Fruit fly (Drosophila melanogaster) whole organism, embryonic: Measurements from ENCODE around the gene vvl.

Source experiments
- ATbp ChIP-seq: fragments of 200-800 bp; sonication (Bioruptor generic); optimal IDR thresholded peaks from 2 replicates; lab custom pipeline; 2017; ENCODE audit warnings: missing biosample characterization, mild to moderate bottlenecking, missing genetic modification characterization, missing genetic modification reagents
- Adf1 ChIP-seq: fragments of 200-800 bp; sonication (Bioruptor generic); IDR thresholded peaks from 2 replicates; pipeline ENCODE4 v1.3.6; 2022; ENCODE audit warnings: missing biosample characterization, missing genetic modification characterization
- Bgb ChIP-seq: fragments of 200-800 bp; sonication (Bioruptor generic); IDR thresholded peaks from 2 replicates; pipeline ENCODE4 v1.3.6; 2022; ENCODE audit warnings: missing biosample characterization, missing genetic modification characterization; ENCODE audit not compliant: partially characterized antibody
- CG10321 ChIP-seq: fragments of 200-800 bp; sonication (Bioruptor generic); IDR thresholded peaks from 2 replicates; pipeline ENCODE4 v1.3.6; 2022; ENCODE audit warnings: missing biosample characterization, missing genetic modification characterization
- CG10431 ChIP-seq: fragments of 200-800 bp; sonication (Bioruptor generic); optimal IDR thresholded peaks from 3 replicates; lab custom pipeline; 2018; ENCODE audit warnings: missing biosample characterization, mild to moderate bottlenecking, missing genetic modification characterization
- CG11695 ChIP-seq: fragments of 200-800 bp; sonication (Bioruptor generic); IDR thresholded peaks from 3 replicates; pipeline ENCODE4 v1.3.6; 2022; ENCODE audit warnings: missing biosample characterization, missing genetic modification characterization
- CG15479 ChIP-seq: fragments of 200-800 bp; sonication (Bioruptor generic); optimal IDR thresholded peaks from 3 replicates; lab custom pipeline; 2019; ENCODE audit warnings: missing biosample characterization, mild to moderate bottlenecking, missing genetic modification characterization, moderate library complexity
- CG15514 ChIP-seq: fragments of 200-800 bp; sonication (Bioruptor generic); optimal IDR thresholded peaks from 3 replicates; lab custom pipeline; 2017; ENCODE audit warnings: missing biosample characterization, missing genetic modification characterization, mild to moderate bottlenecking, moderate library complexity, missing genetic modification reagents
- CG15601 ChIP-seq: fragments of 200-800 bp; sonication (Bioruptor generic); optimal IDR thresholded peaks from 3 replicates; lab custom pipeline; 2019; ENCODE audit warnings: missing biosample characterization, mild to moderate bottlenecking, missing genetic modification characterization, moderate library complexity
- CG2116 ChIP-seq: fragments of 200-800 bp; sonication (Bioruptor generic); optimal IDR thresholded peaks from 3 replicates; lab custom pipeline; 2018; ENCODE audit warnings: missing biosample characterization, mild to moderate bottlenecking, missing genetic modification characterization
- CG30403 ChIP-seq: fragments of 200-800 bp; sonication (Bioruptor generic); optimal IDR thresholded peaks from 3 replicates; lab custom pipeline; 2016; ENCODE audit warnings: missing biosample characterization, missing genetic modification characterization
- CG32767 ChIP-seq: fragments of 200-800 bp; sonication (Bioruptor generic); IDR thresholded peaks from 2 replicates; pipeline ENCODE4 v1.3.6; 2022; ENCODE audit warnings: missing biosample characterization, missing genetic modification characterization
- CG43689 ChIP-seq: fragments of 200-800 bp; sonication (Bioruptor generic); IDR thresholded peaks from 2 replicates; pipeline ENCODE4 v1.3.6; 2022; ENCODE audit warnings: missing biosample characterization, missing genetic modification characterization
- CG4404 ChIP-seq: fragments of 200-800 bp; sonication (Bioruptor generic); IDR thresholded peaks from 2 replicates; pipeline ENCODE4 v1.3.6; 2022; ENCODE audit warnings: missing biosample characterization, missing genetic modification characterization
- CG4617 ChIP-seq: fragments of 200-800 bp; sonication (Bioruptor generic); optimal IDR thresholded peaks from 3 replicates; lab custom pipeline; 2016; ENCODE audit warnings: missing biosample characterization, missing genetic modification characterization, borderline replicate concordance
- CG6689 ChIP-seq: fragments of 200-800 bp; sonication (Bioruptor generic); IDR thresholded peaks from 2 replicates; pipeline ENCODE4 v1.3.6; 2022; ENCODE audit warnings: missing biosample characterization, missing genetic modification characterization
- CG6791 ChIP-seq: fragments of 200-800 bp; sonication (Bioruptor generic); IDR thresholded peaks from 3 replicates; pipeline ENCODE4 v1.3.6; 2022; ENCODE audit warnings: missing biosample characterization, missing genetic modification characterization; ENCODE audit not compliant: partially characterized antibody
- CG8359 ChIP-seq: fragments of 200-800 bp; sonication (Bioruptor generic); optimal IDR thresholded peaks from 2 replicates; lab custom pipeline; 2017; ENCODE audit warnings: missing biosample characterization, mild to moderate bottlenecking, missing genetic modification characterization, borderline replicate concordance
- CG8765 ChIP-seq: fragments of 200-800 bp; sonication (Bioruptor generic); IDR thresholded peaks from 2 replicates; pipeline ENCODE4 v1.3.6; 2022; ENCODE audit warnings: missing biosample characterization, missing genetic modification characterization
- CoRest ChIP-seq: fragments of 200-800 bp; sonication (Bioruptor generic); optimal IDR thresholded peaks from 3 replicates; lab custom pipeline; 2018; ENCODE audit warnings: missing biosample characterization, mild to moderate bottlenecking, missing genetic modification characterization, moderate library complexity
- Dek ChIP-seq: fragments of 200-800 bp; sonication (Bioruptor generic); optimal IDR thresholded peaks from 3 replicates; lab custom pipeline; 2019; ENCODE audit warnings: missing biosample characterization, mild to moderate bottlenecking, missing genetic modification characterization, moderate library complexity
- Dp ChIP-seq: fragments of 200-800 bp; sonication (Bioruptor generic); optimal IDR thresholded peaks from 2 replicates; lab custom pipeline; 2018; ENCODE audit warnings: missing biosample characterization, mild to moderate bottlenecking, missing genetic modification characterization, moderate library complexity
- Gsc ChIP-seq: fragments of 200-800 bp; sonication (Bioruptor generic); IDR thresholded peaks from 2 replicates; pipeline ENCODE4 v1.3.6; 2022; ENCODE audit warnings: missing biosample characterization, missing genetic modification characterization
- HLH4C ChIP-seq: fragments of 200-800 bp; sonication (Bioruptor generic); IDR thresholded peaks from 3 replicates; pipeline ENCODE4 v1.3.6; 2022; ENCODE audit warnings: missing biosample characterization, missing genetic modification characterization; ENCODE audit not compliant: partially characterized antibody
- HmgD ChIP-seq: fragments of 200-800 bp; sonication (Bioruptor generic); optimal IDR thresholded peaks from 3 replicates; lab custom pipeline; 2016; ENCODE audit warnings: missing biosample characterization, missing genetic modification characterization
- Lim3 ChIP-seq: fragments of 200-800 bp; sonication (Bioruptor generic); IDR thresholded peaks from 2 replicates; pipeline ENCODE4 v1.3.6; 2022; ENCODE audit warnings: missing biosample characterization, missing genetic modification characterization
- Neu2 ChIP-seq: fragments of 200-800 bp; sonication (Bioruptor generic); optimal IDR thresholded peaks from 3 replicates; lab custom pipeline; 2016; ENCODE audit warnings: missing biosample characterization, missing genetic modification characterization, borderline replicate concordance
- Optix ChIP-seq: fragments of 200-800 bp; sonication (Bioruptor generic); IDR thresholded peaks from 3 replicates; pipeline ENCODE4 v1.3.6; 2022; ENCODE audit warnings: missing biosample characterization, missing genetic modification characterization
- Pdp1 ChIP-seq, 2 experiments: fragments of 200-800 bp; sonication (Bioruptor generic); optimal IDR thresholded peaks; 3 replicates each; lab custom pipeline; 2016; ENCODE audit warnings: missing biosample characterization in 2 of 2, missing genetic modification characterization in 2 of 2, mild to moderate bottlenecking in 1 of 2, moderate library complexity in 1 of 2
- ab ChIP-seq: fragments of 200-800 bp; sonication (Bioruptor generic); optimal IDR thresholded peaks from 2 replicates; lab custom pipeline; 2016; ENCODE audit warnings: missing biosample characterization, missing genetic modification characterization
- bbx ChIP-seq: fragments of 200-800 bp; sonication (Bioruptor generic); IDR thresholded peaks from 2 replicates; pipeline ENCODE4 v1.3.6; 2022; ENCODE audit warnings: missing biosample characterization, missing genetic modification characterization; ENCODE audit not compliant: partially characterized antibody
- dimm ChIP-seq: fragments of 200-800 bp; sonication (Bioruptor generic); IDR thresholded peaks from 2 replicates; pipeline ENCODE4 v1.3.6; 2022; ENCODE audit warnings: missing biosample characterization, missing genetic modification characterization
- dm ChIP-seq: fragments of 200-800 bp; sonication (Bioruptor generic); optimal IDR thresholded peaks from 3 replicates; lab custom pipeline; 2016; ENCODE audit warnings: missing biosample characterization, missing genetic modification characterization
- exex ChIP-seq: fragments of 200-800 bp; sonication (Bioruptor generic); optimal IDR thresholded peaks from 4 replicates; lab custom pipeline; 2018; ENCODE audit warnings: missing biosample characterization, mild to moderate bottlenecking, missing genetic modification characterization, moderate library complexity
- fd3F ChIP-seq: fragments of 200-800 bp; sonication (Bioruptor generic); optimal IDR thresholded peaks from 2 replicates; lab custom pipeline; 2018; ENCODE audit warnings: missing biosample characterization, mild to moderate bottlenecking, missing genetic modification characterization, moderate library complexity
- gsb ChIP-seq: fragments of 200-800 bp; sonication (Bioruptor generic); IDR thresholded peaks from 2 replicates; pipeline ENCODE4 v1.3.6; 2022; ENCODE audit warnings: missing biosample characterization, missing genetic modification characterization
- gsb-n ChIP-seq: fragments of 200-800 bp; sonication (Bioruptor generic); optimal IDR thresholded peaks from 3 replicates; lab custom pipeline; 2018; ENCODE audit warnings: missing biosample characterization, mild to moderate bottlenecking, missing genetic modification characterization
- hbn ChIP-seq: fragments of 200-800 bp; sonication (Bioruptor generic); IDR thresholded peaks from 2 replicates; pipeline ENCODE4 v1.3.6; 2022; ENCODE audit warnings: missing biosample characterization, missing genetic modification characterization; ENCODE audit not compliant: partially characterized antibody
- ken ChIP-seq: fragments of 200-800 bp; sonication (Bioruptor generic); IDR thresholded peaks from 3 replicates; pipeline ENCODE4 v1.3.6; 2022; ENCODE audit warnings: missing biosample characterization, missing genetic modification characterization
- luna ChIP-seq: fragments of 200-800 bp; sonication (Bioruptor generic); optimal IDR thresholded peaks from 2 replicates; lab custom pipeline; 2016; ENCODE audit warnings: missing biosample characterization, missing genetic modification characterization
- pan ChIP-seq, 4 experiments: fragments of >200 bp in 3 of 4; fragments of 200-800 bp in 1 of 4; sonication (Bioruptor generic) in 1 of 4; optimal IDR thresholded peaks in 3 of 4; IDR thresholded peaks in 1 of 4; 2 replicates each; pipeline versions ENCODE4 v1.3.6 to Lab custom; 2017 to 2022; ENCODE audit warnings: missing biosample characterization in 2 of 4, missing genetic modification characterization in 2 of 4, mixed read lengths in 1 of 4
- ro ChIP-seq: fragments of 200-800 bp; sonication (Bioruptor generic); IDR thresholded peaks from 2 replicates; pipeline ENCODE4 v1.3.6; 2022; ENCODE audit warnings: missing biosample characterization, missing genetic modification characterization
- scrt ChIP-seq: fragments of 200-800 bp; sonication (Bioruptor generic); optimal IDR thresholded peaks from 2 replicates; lab custom pipeline; 2018; ENCODE audit warnings: missing biosample characterization, mild to moderate bottlenecking, missing genetic modification characterization, moderate library complexity
- shn ChIP-seq: fragments of 200-800 bp; sonication (Bioruptor generic); optimal IDR thresholded peaks from 3 replicates; lab custom pipeline; 2016; ENCODE audit warnings: missing biosample characterization, missing genetic modification characterization
- slbo ChIP-seq: fragments of 200-800 bp; sonication (Bioruptor generic); IDR thresholded peaks from 2 replicates; pipeline ENCODE4 v1.3.6; 2022; ENCODE audit warnings: missing biosample characterization, missing genetic modification characterization
- sob ChIP-seq: fragments of 200-800 bp; sonication (Bioruptor generic); IDR thresholded peaks from 2 replicates; pipeline ENCODE4 v1.3.6; 2022; ENCODE audit warnings: missing biosample characterization, missing genetic modification characterization
- ssp ChIP-seq: fragments of 200-800 bp; sonication (Bioruptor generic); IDR thresholded peaks from 2 replicates; pipeline ENCODE4 v1.3.6; 2022; ENCODE audit warnings: missing biosample characterization, missing genetic modification characterization
- tll ChIP-seq, 2 experiments: fragments of 200-800 bp in 1 of 2; fragments of >200 bp in 1 of 2; sonication (Bioruptor generic) in 1 of 2; optimal IDR thresholded peaks; 2 replicates each; lab custom pipeline; 2017 to 2019; ENCODE audit warnings: missing biosample characterization in 2 of 2, missing genetic modification characterization in 2 of 2, mild to moderate bottlenecking in 1 of 2, moderate library complexity in 1 of 2

The vvl gene

DNA sequence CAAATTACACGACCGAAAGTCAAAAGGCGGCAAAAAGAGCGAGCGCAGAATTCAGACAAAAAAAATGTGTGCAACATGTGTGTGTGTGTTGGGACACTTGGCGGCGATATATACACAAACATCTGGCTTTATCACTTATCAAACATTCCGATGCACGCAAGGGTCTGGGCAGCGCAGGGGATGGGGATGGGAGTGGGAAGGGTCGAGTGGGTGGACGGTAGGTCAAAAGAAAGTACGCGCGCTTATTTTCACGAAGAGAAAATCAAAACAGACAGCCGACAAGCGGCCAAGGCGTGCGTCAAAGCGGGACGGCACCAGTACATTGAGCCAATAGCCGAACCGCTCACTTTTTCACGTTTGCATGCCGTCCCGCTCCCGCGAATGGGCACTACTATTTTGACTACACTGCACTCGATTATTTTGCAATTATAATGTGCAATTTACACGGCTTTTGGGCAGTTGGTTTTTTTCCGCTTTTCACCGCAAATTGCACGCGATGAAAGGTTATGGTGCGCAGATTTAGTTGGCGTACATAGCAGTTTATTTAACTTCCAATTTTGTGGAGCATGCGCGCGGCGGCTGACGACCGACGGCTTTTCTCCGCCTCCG lies 47.7 kb upstream of the vvl start (continued):
- TF ChIP-seq Pdp1 (GFP tag; optimal IDR thresholded peaks at IDR 0.05; lab: Kevin White, UChicago) (no peak), Neu2 (peak; percentile 99), ssp (GFP tag; lab: Robert Waterston, UW) (no peak), Bgb (GFP tag; lab: Robert Waterston, UW) (peak; percentile 41; the same call in 1 of the 2 replicates), hbn (GFP tag; lab: Robert Waterston, UW) (0 out of 2 replicates have a peak, but pooled peaks have one; percentile 17), CG2116 (peak; percentile 24), pan (optimal IDR thresholded peaks at IDR 0.05; lab: Kevin White, UChicago) (no peak), pan (GFP tag; optimal IDR thresholded peaks at IDR 0.05 in 1 of 2, IDR thresholded peaks at IDR 0.05 in 1 of 2) (peak in 1 of 2 experiments; percentile 77), CG4404 (GFP tag; lab: Robert Waterston, UW) (no peak), CG6689 (GFP tag; lab: Robert Waterston, UW) (no peak), CG4617 (GFP tag; lab: Kevin White, UChicago) (peak; percentile 97), ro (GFP tag; lab: Robert Waterston, UW) (no peak), CG15479 (GFP tag; lab: Kevin White, UChicago) (peak; percentile 96), sob (peak; percentile 46; the same call in 1 of the 2 replicates), CG32767 (GFP tag; lab: Robert Waterston, UW) (peak; percentile 79), ATbp (no peak), dimm (no peak), fd3F (no peak), bbx (GFP tag; lab: Robert Waterston, UW) (0 out of 2 replicates have a peak, but pooled peaks have one; percentile 6), CG43689 (GFP tag; lab: Robert Waterston, UW) (no peak), exex (no peak), CG10321 (peak; percentile 100), tll (GFP tag; optimal IDR thresholded peaks at IDR 0.05; lab: Kevin White, UChicago) (peak; percentile 68 to 72), ab (peak; percentile 54), CG15601 (tag; lab: Kevin White, UChicago) (no peak), HmgD (peak; percentile 56), CG8359 (GFP tag; lab: Kevin White, UChicago) (no peak), CG10431 (GFP tag; lab: Kevin White, UChicago) (peak; percentile 87), CG6791 (GFP tag; lab: Robert Waterston, UW) (peak; percentile 65), Lim3 (GFP tag; lab: Robert Waterston, UW) (no peak), CG11695 (GFP tag; lab: Robert Waterston, UW) (0 out of 3 replicates have a peak, but pooled peaks have one; percentile 14), Dp (peak; percentile 59), Gsc (GFP tag; lab: Robert Waterston, UW) (no peak), CG8765 (GFP tag; lab: Robert Waterston, UW) (no peak), Adf1 (GFP tag; lab: Robert Waterston, UW) (peak; percentile 20), slbo (GFP tag; lab: Robert Waterston, UW) (peak; percentile 35; the same call in 1 of the 2 replicates), scrt (GFP tag; lab: Kevin White, UChicago) (peak; percentile 59), gsb (GFP tag; lab: Robert Waterston, UW) (no peak), CoRest (no peak), Dek (tag; lab: Kevin White, UChicago) (no peak), ken (GFP tag; lab: Robert Waterston, UW) (peak; percentile 82), CG15514 (no peak), shn (GFP tag; lab: Kevin White, UChicago) (peak; percentile 3), luna (no peak), gsb-n (tag; lab: Kevin White, UChicago) (no peak), Optix (GFP tag; lab: Robert Waterston, UW) (no peak), CG30403 (GFP tag; lab: Kevin White, UChicago) (no peak), HLH4C (GFP tag; lab: Robert Waterston, UW) (no peak), dm (GFP tag; lab: Kevin White, UChicago) (peak; percentile 51)
